Fruit fly (Drosophila melanogaster): ENCODE results near the gene CG8372.
A peak's percentile ranks its signal among the peaks of the same experiment; 100 is the strongest.

CG8372 gene

dm6 chr2L:8163588-8164166 lies 49.0 kb downstream of the CG8372 start:
- TF ChIP-seq GATAd (GFP tag; optimal IDR thresholded peaks at IDR 0.05) = no peak
- no peak for TF ChIP-seq Abd-B (GFP tag; optimal IDR thresholded peaks at IDR 0.05)
- no peak for TF ChIP-seq CG9705 (GFP tag; optimal IDR thresholded peaks at IDR 0.05)
- TF ChIP-seq Hr78 (GFP tag; optimal IDR thresholded peaks at IDR 0.05) = no peak
- no peak for TF ChIP-seq tai (GFP tag; optimal IDR thresholded peaks at IDR 0.05)
- TF ChIP-seq psq (GFP tag; optimal IDR thresholded peaks at IDR 0.05) = no peak
- TF ChIP-seq dsf (GFP tag; optimal IDR thresholded peaks at IDR 0.05; ENCODE audit: borderline replicate concordance) = no peak
- TF ChIP-seq Myc (optimal IDR thresholded peaks at IDR 0.05) = no peak
- TF ChIP-seq fru (GFP tag; optimal IDR thresholded peaks at IDR 0.05) = peak; percentile 6
- peak in 1 of 2 experiments; percentile 3 for TF ChIP-seq dl (GFP tag; optimal IDR thresholded peaks at IDR 0.05; ENCODE audit: insufficient read depth in 1 of 2, partially characterized antibody in 2 of 2)
- TF ChIP-seq sage (GFP tag; optimal IDR thresholded peaks at IDR 0.05) = no peak

- TF ChIP-seq Abd-B (GFP tag; optimal IDR thresholded peaks at IDR 0.05) (no peak), Hr83 (GFP tag; optimal IDR thresholded peaks at IDR 0.05; ENCODE audit: poor library complexity, severe bottlenecking) (peak; percentile 23), Dif (GFP tag; optimal IDR thresholded peaks at IDR 0.05; ENCODE audit: partially characterized antibody) (peak; percentile 9), dl (GFP tag; optimal IDR thresholded peaks at IDR 0.05; ENCODE audit: insufficient read depth in 1 of 2, partially characterized antibody in 2 of 2) (peak in 1 of 2 experiments; percentile 10)
These were observed 49.7 kb downstream of the CG8372 start, which contains the start of gene Piezo for dm6 chr2L:8163025-8163351. Gene Piezo, plus strand, starts transcription at chr2L:8163073.

dm6 chr2L:8162307-8163024 lies 50.2 kb downstream of the CG8372 start, which contains the start of gene Acbp1:
Gene Acbp1, minus strand, starts transcription at chr2L:8162452.
- TF ChIP-seq Sp1 (GFP tag; optimal IDR thresholded peaks at IDR 0.05) (peak; percentile 99), brk (GFP tag; optimal IDR thresholded peaks at IDR 0.05) (peak; percentile 95), woc (GFP tag; optimal IDR thresholded peaks at IDR 0.05) (peak; percentile 98), sv (GFP tag; optimal IDR thresholded peaks at IDR 0.05) (peak; percentile 95), Hr83 (GFP tag; optimal IDR thresholded peaks at IDR 0.05; ENCODE audit: poor library complexity, severe bottlenecking) (peak; percentile 90), OdsH (GFP tag; optimal IDR thresholded peaks at IDR 0.05) (peak; percentile 97), GATAd (GFP tag; optimal IDR thresholded peaks at IDR 0.05) (peak; percentile 67), Abd-B (GFP tag; optimal IDR thresholded peaks at IDR 0.05) (no peak), tai (GFP tag; optimal IDR thresholded peaks at IDR 0.05) (peak; percentile 95), fru (GFP tag; optimal IDR thresholded peaks at IDR 0.05) (peak; percentile 95), Myc (optimal IDR thresholded peaks at IDR 0.05) (no peak), Mio (GFP tag; optimal IDR thresholded peaks at IDR 0.05) (peak; percentile 51), Dfd (GFP tag; optimal IDR thresholded peaks at IDR 0.05) (no peak), CG32264 (GFP tag; optimal IDR thresholded peaks at IDR 0.05) (peak; percentile 45), pan (optimal IDR thresholded peaks at IDR 0.05) (no peak), br (GFP tag; optimal IDR thresholded peaks at IDR 0.05) (peak; percentile 94), sage (GFP tag; optimal IDR thresholded peaks at IDR 0.05) (peak; percentile 92), lola (GFP tag; optimal IDR thresholded peaks at IDR 0.05) (no peak), usp (GFP tag; optimal IDR thresholded peaks at IDR 0.05) (no peak), dmrt93B (GFP tag; optimal IDR thresholded peaks at IDR 0.05) (peak; percentile 90), Jra (GFP tag; optimal IDR thresholded peaks at IDR 0.05) (peak; percentile 80), ey (GFP tag; optimal IDR thresholded peaks at IDR 0.05) (peak; percentile 89), dsf (GFP tag; optimal IDR thresholded peaks at IDR 0.05; ENCODE audit: borderline replicate concordance) (peak; percentile 73), HLH106 (tag; optimal IDR thresholded peaks at IDR 0.05) (peak; percentile 97), psq (GFP tag; optimal IDR thresholded peaks at IDR 0.05) (peak; percentile 86), Hr78 (GFP tag; optimal IDR thresholded peaks at IDR 0.05) (no peak), Dif (GFP tag; optimal IDR thresholded peaks at IDR 0.05; ENCODE audit: partially characterized antibody) (no peak), rgr (GFP tag; optimal IDR thresholded peaks at IDR 0.05) (peak; percentile 96), N (GFP tag; optimal IDR thresholded peaks at IDR 0.05) (no peak), Vsx2 (GFP tag; optimal IDR thresholded peaks at IDR 0.05; ENCODE audit: partially characterized antibody) (no peak), foxo (GFP tag; optimal IDR thresholded peaks at IDR 0.05) (peak; percentile 53 to 96), jim (GFP tag; optimal IDR thresholded peaks at IDR 0.05) (no peak), Rel (GFP tag; optimal IDR thresholded peaks at IDR 0.05) (peak; percentile 92), Rel (tag; optimal IDR thresholded peaks at IDR 0.05) (peak; percentile 90), dl (GFP tag; optimal IDR thresholded peaks at IDR 0.05; ENCODE audit: insufficient read depth in 1 of 2, partially characterized antibody in 2 of 2) (no peak), CrebA (GFP tag; optimal IDR thresholded peaks at IDR 0.05; ENCODE audit: borderline replicate concordance) (peak; percentile 38), CG9705 (GFP tag; optimal IDR thresholded peaks at IDR 0.05) (peak; percentile 94), h (GFP tag; optimal IDR thresholded peaks at IDR 0.05) (peak; percentile 94), Hnf4 (GFP tag; optimal IDR thresholded peaks at IDR 0.05) (peak; percentile 90)
